In the genomic region with DNA sequence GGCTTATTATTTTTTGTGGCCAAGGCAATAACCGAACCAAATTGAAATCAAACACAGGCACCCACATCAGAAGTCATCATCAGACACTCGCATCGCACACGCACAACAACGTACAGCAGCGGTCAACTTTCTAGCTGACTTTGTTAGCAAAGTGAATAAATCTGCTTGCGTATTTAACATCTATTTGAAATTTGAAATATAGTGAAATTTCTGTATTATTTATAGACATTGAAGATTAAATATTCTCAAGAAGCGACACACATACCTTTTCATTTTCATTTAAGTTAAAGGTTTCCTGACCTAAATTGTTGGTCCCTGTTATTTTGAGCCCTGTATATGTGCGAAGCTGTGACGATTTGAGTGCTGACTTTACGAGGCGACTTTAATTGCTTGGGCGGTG, we compare ENCODE assay signal across 1 fruit fly cellular context.
TF ChIP-seq lines count a peak whose summit lies in the region.

No protein-coding gene starts in this region.

TF ChIP-seq in whole organism, embryonic, 481 proteins besides CTCF, POLR2A, EP300 and RAD21 (continued from another document):
- TF ChIP-seq CG7271 (tag; optimal IDR thresholded peaks at IDR 0.05; lab: Kevin White, UChicago) (no peak), phol (tag; optimal IDR thresholded peaks at IDR 0.05; lab: Kevin White, UChicago) (peak; percentile 12), Lim3 (GFP tag; IDR thresholded peaks at IDR 0.05; lab: Robert Waterston, UW) (no peak), BEAF-32 (GFP tag; optimal IDR thresholded peaks at IDR 0.05; lab: Kevin White, UChicago) (no peak), H2.0 (GFP tag; IDR thresholded peaks at IDR 0.05; lab: Robert Waterston, UW) (no peak), CG12744 (GFP tag; optimal IDR thresholded peaks at IDR 0.05; lab: Kevin White, UChicago) (no peak), TFAM (GFP tag; optimal IDR thresholded peaks at IDR 0.05; lab: Kevin White, UChicago) (no peak), sens (GFP tag; lab: Kevin White, UChicago) (peak; percentile 71), Ravus (GFP tag; IDR thresholded peaks at IDR 0.05; lab: Robert Waterston, UW) (no peak), twi (tag; optimal IDR thresholded peaks at IDR 0.05; lab: Kevin White, UChicago) (no peak), CG1832 (GFP tag; optimal IDR thresholded peaks at IDR 0.05; lab: Kevin White, UChicago) (no peak), CG5953 (GFP tag; IDR thresholded peaks at IDR 0.05; lab: Robert Waterston, UW) (no peak), Abd-B (GFP tag; optimal IDR thresholded peaks at IDR 0.05; lab: Kevin White, UChicago) (peak; percentile 3), Dbx (GFP tag; IDR thresholded peaks at IDR 0.05; lab: Robert Waterston, UW) (no peak), CG12942 (GFP tag; optimal IDR thresholded peaks at IDR 0.05; lab: Kevin White, UChicago) (no peak), ase (GFP tag; IDR thresholded peaks at IDR 0.05; lab: Robert Waterston, UW) (no peak), nau (GFP tag; optimal IDR thresholded peaks at IDR 0.05; lab: Kevin White, UChicago) (no peak), ham (GFP tag; IDR thresholded peaks at IDR 0.05; lab: Robert Waterston, UW) (no peak), CG9876 (GFP tag; optimal IDR thresholded peaks at IDR 0.05; lab: Kevin White, UChicago) (no peak), ac (GFP tag; optimal IDR thresholded peaks at IDR 0.05; lab: Kevin White, UChicago) (no peak), grn (GFP tag; optimal IDR thresholded peaks at IDR 0.05; lab: Kevin White, UChicago) (no peak), CG11504 (tag; optimal IDR thresholded peaks at IDR 0.05; lab: Kevin White, UChicago) (peak; percentile 37), CG2199 (GFP tag; IDR thresholded peaks at IDR 0.05; lab: Robert Waterston, UW) (no peak), CG2678 (tag; optimal IDR thresholded peaks at IDR 0.05; lab: Kevin White, UChicago) (peak; percentile 24), CG8765 (GFP tag; IDR thresholded peaks at IDR 0.05; lab: Robert Waterston, UW) (no peak), maf-S (GFP tag; optimal IDR thresholded peaks at IDR 0.05; lab: Kevin White, UChicago) (no peak), ssp (GFP tag; IDR thresholded peaks at IDR 0.05; lab: Robert Waterston, UW) (no peak), disco-r (GFP tag; optimal IDR thresholded peaks at IDR 0.05; lab: Kevin White, UChicago) (no peak), CG10267 (tag; optimal IDR thresholded peaks at IDR 0.05; lab: Kevin White, UChicago) (no peak), Hr51 (GFP tag; optimal IDR thresholded peaks at IDR 0.05; lab: Kevin White, UChicago) (peak in 1 of 2 experiments; percentile 0), gem (tag; optimal IDR thresholded peaks at IDR 0.05; lab: Kevin White, UChicago) (peak; percentile 13), CG31441 (GFP tag; IDR thresholded peaks at IDR 0.05; lab: Robert Waterston, UW) (0 out of 2 replicates have a peak, but pooled peaks have one; percentile 9), Hmx (GFP tag; optimal IDR thresholded peaks at IDR 0.05; lab: Kevin White, UChicago) (no peak), ci (GFP tag; IDR thresholded peaks at IDR 0.05; lab: Robert Waterston, UW) (no peak), CG11696 (GFP tag; IDR thresholded peaks at IDR 0.05; lab: Robert Waterston, UW) (0 out of 2 replicates have a peak, but pooled peaks have one; percentile 24), CG12104 (GFP tag; optimal IDR thresholded peaks at IDR 0.05; lab: Kevin White, UChicago) (no peak), CG4854 (GFP tag; optimal IDR thresholded peaks at IDR 0.05; lab: Kevin White, UChicago) (no peak), CG18599 (GFP tag; optimal IDR thresholded peaks at IDR 0.05; lab: Kevin White, UChicago) (peak; percentile 32), Doc3 (GFP tag; IDR thresholded peaks at IDR 0.05; lab: Robert Waterston, UW; ENCODE audit: partially characterized antibody) (no peak), dati (GFP tag; IDR thresholded peaks at IDR 0.05; lab: Robert Waterston, UW) (no peak), dpn (GFP tag; optimal IDR thresholded peaks at IDR 0.05; lab: Kevin White, UChicago) (no peak)
